Fruit fly (Drosophila melanogaster) whole organism, larva: ENCODE measurements around the gene CG7386.

Experiments
- noc ChIP-seq: fragments of 200-800 bp; sonication (Bioruptor generic); optimal IDR thresholded peaks from 3 replicates; lab custom pipeline; 2019; ENCODE audit warnings: missing biosample characterization, mild to moderate bottlenecking, missing genetic modification characterization, moderate library complexity

Gene CG7386

dm6 chr3L:6157327-6158032 lies 32.1 kb upstream of the CG7386 start, which contains the start of gene CG13297:
Gene CG13297 (minus strand): TSS chr3L:6157377.
- peak; percentile 15 for TF ChIP-seq noc (tag; lab: Kevin White, UChicago)

dm6 chr3L:6158530-6158929 lies 31.0 kb upstream of the CG7386 start, which contains the start of gene Cpr65Ay:
Gene Cpr65Ay (minus strand): TSS chr3L:6158630.
- no peak for TF ChIP-seq noc (tag; lab: Kevin White, UChicago)

- TF ChIP-seq noc (tag; lab: Kevin White, UChicago) = no peak
Measured at dm6 chr3L:6159863-6160262, 29.7 kb upstream of the CG7386 start.

DNA sequence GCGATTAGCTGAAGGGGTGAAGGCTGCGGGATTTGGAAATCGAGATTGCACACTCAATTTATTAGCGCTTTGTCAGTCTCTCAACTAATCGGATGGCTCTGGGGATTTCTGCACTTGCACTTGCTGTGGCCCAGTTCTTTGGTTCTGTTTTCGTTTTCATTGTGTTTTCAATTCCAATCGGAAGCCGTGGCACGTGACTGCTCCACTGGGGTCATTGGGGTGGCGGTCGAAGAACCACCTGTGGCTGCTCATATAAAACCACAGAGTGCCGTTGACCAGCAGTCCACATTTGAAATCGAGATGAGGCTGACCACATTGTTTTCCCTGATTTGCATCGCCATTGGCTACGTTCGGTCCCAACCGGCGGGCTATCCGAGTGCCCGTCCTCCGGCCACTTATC lies 29.0 kb upstream of the CG7386 start, which contains the start of gene Cpr65Az:
Gene Cpr65Az (plus strand): TSS at position 301 of the 400 bp plus-strand sequence.
- TF ChIP-seq noc (tag; lab: Kevin White, UChicago) = no peak

- TF ChIP-seq noc (tag; lab: Kevin White, UChicago) = no peak
Measured at dm6 chr3L:6161997-6162396, 27.5 kb upstream of the CG7386 start.

DNA sequence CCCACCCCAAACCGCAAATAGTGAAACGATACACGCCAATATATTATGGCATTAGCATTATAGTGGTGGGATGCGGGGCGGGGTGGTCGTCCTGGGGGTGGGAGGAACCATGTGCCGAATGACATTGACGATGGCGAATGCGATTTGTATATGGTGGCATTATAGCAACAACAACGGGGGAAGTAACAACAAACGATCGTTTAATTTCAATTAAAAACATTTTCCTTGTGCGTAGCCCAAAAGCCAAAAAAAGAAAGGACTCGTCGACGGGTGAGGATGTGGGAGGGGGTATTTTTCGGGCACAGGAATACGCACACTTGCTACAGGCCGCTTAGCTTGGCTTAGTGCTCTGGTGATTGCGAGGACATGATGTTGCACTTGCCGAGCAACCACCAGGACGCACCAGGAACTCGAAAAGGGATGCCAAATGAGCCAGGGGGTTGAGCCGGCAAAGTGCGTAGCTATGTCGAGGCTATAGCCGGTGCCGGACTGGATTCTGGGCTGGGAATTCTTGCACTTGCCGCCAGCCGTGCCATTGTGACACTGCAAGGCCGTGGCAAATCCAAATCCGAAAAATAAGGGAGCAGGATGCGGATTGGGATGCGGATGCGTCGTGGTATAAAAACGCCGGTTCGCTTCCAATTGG lies 26.9 kb upstream of the CG7386 start, which contains the start of gene Prdm13:
Gene Prdm13 (plus strand): TSS at position 645 of the 646 bp plus-strand sequence.
- TF ChIP-seq noc (tag; lab: Kevin White, UChicago) = no peak

dm6 chr3L:6173826-6174255 lies 15.7 kb upstream of the CG7386 start, which contains the start of the genes fmt and CG7376:
Gene fmt (minus strand): TSS chr3L:6173880.
Gene CG7376 (plus strand): TSS chr3L:6174248.
- TF ChIP-seq noc (tag; lab: Kevin White, UChicago) = no peak

DNA sequence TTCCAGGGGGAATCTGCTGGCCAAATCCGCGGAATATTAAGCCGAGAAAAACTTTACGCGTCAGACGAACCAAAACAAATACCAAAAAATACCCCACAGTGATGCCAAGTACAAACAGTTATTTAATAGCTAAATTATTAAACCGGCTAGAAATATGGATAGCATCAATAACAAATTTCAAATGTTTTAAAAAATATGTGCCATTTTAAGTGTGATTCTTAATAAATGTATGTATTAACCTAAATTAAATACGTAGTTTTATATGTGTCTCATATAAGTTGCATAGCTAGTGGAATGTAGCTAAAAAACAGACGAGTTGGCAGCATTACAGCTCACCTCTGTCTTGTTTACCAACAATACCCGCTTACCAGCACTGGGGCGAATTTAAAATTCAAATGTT lies 7.8 kb upstream of the CG7386 start, which contains the start of gene CG10274:
Gene CG10274 (minus strand): TSS at position 54 of the 400 bp plus-strand sequence.
- no peak for TF ChIP-seq noc (tag; lab: Kevin White, UChicago)

- peak; percentile 72 for TF ChIP-seq noc (tag; lab: Kevin White, UChicago)
Measured at dm6 chr3L:6184884-6185438, 4.6 kb upstream of the CG7386 start, which contains the start of the genes D19B and CG43293. Gene D19B (minus strand): TSS chr3L:6184920. Gene CG43293 (plus strand): TSS chr3L:6185189.

dm6 chr3L:6192822-6193555 lies 3.4 kb downstream of the CG7386 start, which contains the start of the genes Sf3b6 and Tnpo:
Gene Sf3b6 (minus strand): TSS chr3L:6193179.
Gene Tnpo (plus strand): TSS chr3L:6193480.
- TF ChIP-seq noc (tag; lab: Kevin White, UChicago) = peak; percentile 80

DNA sequence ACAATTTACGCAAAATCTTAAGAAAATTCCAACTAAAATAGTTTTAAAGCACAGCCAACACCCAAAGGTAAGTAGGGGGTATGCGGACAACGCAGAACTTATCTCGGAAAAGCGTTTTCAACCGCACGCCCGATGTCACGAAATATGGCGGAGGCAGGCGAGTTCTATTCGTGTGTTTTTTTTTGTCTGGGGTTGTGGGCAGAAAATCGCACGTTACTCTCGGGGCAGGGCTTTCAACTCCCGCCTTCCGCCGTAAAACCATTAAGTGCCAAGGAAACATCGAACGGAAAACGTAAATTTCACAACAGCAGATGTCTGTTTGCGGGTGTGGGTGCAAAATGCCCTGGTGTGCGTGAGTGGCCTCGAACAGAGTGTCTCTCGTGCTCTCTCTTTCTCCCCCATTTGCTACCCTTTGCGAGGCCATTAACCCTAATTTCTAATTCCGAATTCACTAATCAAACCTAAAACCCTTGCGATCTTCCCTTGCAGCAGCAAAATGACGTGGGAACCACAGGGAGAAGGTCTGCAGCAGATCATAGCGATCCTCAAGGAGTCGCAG lies 4.1 kb downstream of the CG7386 start:
- no peak for TF ChIP-seq noc (tag; lab: Kevin White, UChicago)

DNA sequence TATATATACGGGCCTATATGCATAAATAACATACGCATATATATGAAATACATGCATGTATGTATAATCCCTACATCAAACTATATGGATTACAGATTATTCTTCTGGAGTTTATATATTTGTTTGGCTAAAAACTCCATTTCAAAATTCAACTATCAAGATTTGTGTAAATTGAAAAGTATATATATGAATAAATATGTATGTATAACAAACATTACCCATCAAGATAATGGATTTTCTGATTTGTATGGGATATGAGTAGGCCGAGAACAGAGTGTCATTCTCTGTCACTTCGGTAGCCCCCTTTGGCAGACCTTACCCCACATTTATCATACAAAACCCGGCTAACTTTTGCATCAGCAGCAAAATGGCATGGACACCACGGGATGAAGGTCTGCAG lies 10.6 kb downstream of the CG7386 start, which contains the start of gene CG8219:
Gene CG8219 (plus strand): TSS at position 301 of the 400 bp plus-strand sequence.
- no peak for TF ChIP-seq noc (tag; lab: Kevin White, UChicago)

DNA sequence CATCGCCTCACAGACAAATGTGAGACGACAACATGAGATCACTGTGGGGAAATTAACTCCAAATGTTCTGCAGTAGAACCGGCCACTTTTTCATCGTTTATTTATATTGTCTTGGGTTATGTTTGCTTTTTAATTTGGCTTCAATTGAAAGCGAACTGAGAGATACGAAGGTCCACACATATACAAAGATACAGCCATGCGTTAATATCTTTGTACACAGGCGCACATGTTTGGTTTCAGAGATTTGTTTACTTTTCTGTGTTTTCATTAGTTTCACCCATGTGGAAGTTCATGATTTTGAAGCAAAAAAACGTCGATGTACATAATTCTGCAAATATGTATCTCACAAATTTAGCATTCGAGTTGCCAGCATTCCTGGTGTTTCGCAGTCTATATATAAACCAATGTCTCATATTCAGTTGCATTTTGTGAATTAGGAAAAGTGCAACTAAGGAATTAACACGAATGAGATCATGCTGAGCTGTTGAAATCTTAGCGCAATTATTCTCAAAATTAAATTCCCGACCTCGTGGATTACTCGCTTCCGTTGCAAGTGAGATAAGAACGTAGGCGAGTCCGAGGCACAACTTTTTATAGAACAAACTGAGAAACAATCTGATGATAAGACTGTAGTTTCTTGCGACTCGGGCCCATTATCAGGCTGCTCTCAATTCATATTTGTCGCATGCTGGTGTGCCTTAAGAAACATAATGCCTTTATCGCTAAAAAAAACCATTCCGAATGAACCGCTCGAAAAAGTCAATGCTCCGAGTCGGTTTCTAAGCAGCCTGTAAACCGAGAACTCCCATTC lies 26.6 kb downstream of the CG7386 start:
- no peak for TF ChIP-seq noc (tag; lab: Kevin White, UChicago)

dm6 chr3L:6216787-6217078 lies 27.2 kb downstream of the CG7386 start:
- TF ChIP-seq noc (tag; lab: Kevin White, UChicago) = no peak
